Worm (Caenorhabditis elegans) whole organism, midembryonic: ENCODE data around the gene pqn-84.

Source experiments
- cog-1 ChIP-seq: sonication (generic microtip); optimal IDR thresholded peaks from 2 replicates; lab custom pipeline; 2016; ENCODE audit warnings: missing genetic modification characterization, missing compliant biosample characterization
- flt-1 ChIP-seq: fragments of 200-800 bp; sonication (Bioruptor generic); IDR thresholded peaks from 2 replicates; pipeline ENCODE4 v1.3.6; 2022; ENCODE audit warnings: missing genetic modification characterization, missing compliant biosample characterization
- med-1 ChIP-seq: sonication (generic microtip); optimal IDR thresholded peaks from 2 replicates; lab custom pipeline; 2017; ENCODE audit warnings: missing genetic modification characterization, mild to moderate bottlenecking, missing compliant biosample characterization, antibody characterized with exemption, missing genetic modification reagents; ENCODE audit not compliant: insufficient read depth
- ref-1 ChIP-seq: fragments of 200-800 bp; sonication (Bioruptor generic); conservative IDR thresholded peaks from 2 replicates; pipeline ENCODE4 v1.3.6; 2022; ENCODE audit warnings: missing genetic modification reagents, missing genetic modification characterization, missing compliant biosample characterization
- tab-1 ChIP-seq: fragments of 200-800 bp; sonication (Bioruptor generic); IDR thresholded peaks from 2 replicates; pipeline ENCODE4 v1.3.6; 2022; ENCODE audit warnings: missing genetic modification characterization, missing compliant biosample characterization
- ztf-29 ChIP-seq: fragments of 200-800 bp; sonication (Bioruptor generic); IDR thresholded peaks from 2 replicates; pipeline ENCODE4 v1.3.6; 2022; ENCODE audit warnings: missing genetic modification reagents, missing genetic modification characterization, missing compliant biosample characterization

- TF ChIP-seq flt-1 (GFP tag; lab: Robert Waterston, UW) (no peak), tab-1 (no peak), med-1 (GFP tag; lab: Kevin White, UChicago) (no peak), cog-1 (tag; lab: Kevin White, UChicago) (no peak), ztf-29 (GFP tag; lab: Robert Waterston, UW) (no peak), ref-1 (no peak)
Observed at ce11 chrIII:11696273-11696672, 3.8 kb upstream of the pqn-84 start, which contains the start of gene Y41C4A.6.
